Fruit fly (Drosophila melanogaster): ENCODE data around the gene Pbp45.

The Pbp45 gene

DNA sequence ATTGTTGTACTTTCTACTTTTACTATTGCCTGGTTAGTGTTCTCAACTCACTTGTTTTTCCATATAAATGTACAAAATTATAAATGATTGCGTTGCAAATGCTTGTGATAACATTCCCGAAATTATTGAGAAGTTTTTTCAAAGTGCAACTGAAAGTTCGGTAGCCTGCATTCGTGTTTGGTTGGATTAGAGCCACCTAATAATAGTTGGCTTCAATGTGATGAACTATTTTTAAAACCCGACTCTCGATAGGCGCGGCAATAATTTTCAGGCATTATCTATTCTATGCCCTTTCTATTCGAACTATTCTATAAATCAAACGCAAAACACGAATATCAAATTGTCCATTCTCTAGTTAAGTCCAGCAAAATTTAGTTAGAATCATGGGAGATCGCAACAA, 51.1 kb downstream of the Pbp45 start, which contains the start of gene Uros2:
Gene Uros2 (plus strand): TSS at position 301 of the 400 bp plus-strand sequence.
- no peak for TF ChIP-seq jim (GFP tag; optimal IDR thresholded peaks at IDR 0.05)
- TF ChIP-seq Vsx2 (GFP tag; optimal IDR thresholded peaks at IDR 0.05; ENCODE audit: partially characterized antibody) = no peak
- no peak for TF ChIP-seq Jra (GFP tag; optimal IDR thresholded peaks at IDR 0.05)
- TF ChIP-seq sage (GFP tag; optimal IDR thresholded peaks at IDR 0.05) = no peak
- no peak for TF ChIP-seq usp (GFP tag; optimal IDR thresholded peaks at IDR 0.05)
- TF ChIP-seq HLH106 (tag; optimal IDR thresholded peaks at IDR 0.05) = no peak
- TF ChIP-seq CG9705 (GFP tag; optimal IDR thresholded peaks at IDR 0.05) = no peak
- no peak for TF ChIP-seq N (GFP tag; optimal IDR thresholded peaks at IDR 0.05)
- no peak for TF ChIP-seq h (GFP tag; optimal IDR thresholded peaks at IDR 0.05)
- TF ChIP-seq Abd-B (GFP tag; optimal IDR thresholded peaks at IDR 0.05) = no peak
